Worm (Caenorhabditis elegans) whole organism, young adult: Measurements from ENCODE around the gene F08F8.6.
A peak's percentile ranks its signal among the peaks of the same experiment; 100 is the strongest.

Experiments used
- B0019.2 ChIP-seq: fragments of 200-800 bp; sonication (Bioruptor generic); conservative IDR thresholded peaks from 2 replicates; pipeline ENCODE4 v1.3.6; 2022; ENCODE audit warnings: missing genetic modification reagents, missing genetic modification characterization, missing compliant biosample characterization
- C06A6.2 ChIP-seq: fragments of 200-800 bp; sonication (Bioruptor generic); conservative IDR thresholded peaks from 2 replicates; pipeline ENCODE4 v1.3.6; 2022; ENCODE audit warnings: missing genetic modification characterization, missing compliant biosample characterization
- D2030.7 ChIP-seq: fragments of 200-800 bp; sonication (Bioruptor generic); IDR thresholded peaks from 2 replicates; pipeline ENCODE4 v1.3.6; 2022; ENCODE audit warnings: missing genetic modification reagents, missing genetic modification characterization, missing compliant biosample characterization
- F10E7.11 ChIP-seq: sonication (generic microtip); optimal IDR thresholded peaks from 2 replicates; lab custom pipeline; 2017; ENCODE audit warnings: mild to moderate bottlenecking, missing genetic modification characterization, moderate library complexity, missing compliant biosample characterization
- F33H1.4 ChIP-seq: fragments of 200-800 bp; sonication (Bioruptor generic); IDR thresholded peaks from 2 replicates; pipeline ENCODE4 v1.3.6; 2022; ENCODE audit warnings: missing genetic modification reagents, missing genetic modification characterization, missing compliant biosample characterization
- F39B2.1 ChIP-seq: fragments of 200-800 bp; sonication (Bioruptor generic); IDR thresholded peaks from 2 replicates; pipeline ENCODE4 v1.3.6; 2022; ENCODE audit warnings: missing genetic modification reagents, missing genetic modification characterization, missing compliant biosample characterization
- F49E8.2 ChIP-seq: sonication (generic microtip); optimal IDR thresholded peaks from 3 replicates; lab custom pipeline; 2017; ENCODE audit warnings: missing genetic modification characterization, mild to moderate bottlenecking, missing compliant biosample characterization, antibody characterized with exemption, moderate library complexity; ENCODE audit not compliant: insufficient read depth
- K11D2.4 ChIP-seq: fragments of 200-800 bp; sonication (Bioruptor generic); IDR thresholded peaks from 2 replicates; pipeline ENCODE4 v1.3.6; 2022; ENCODE audit warnings: missing genetic modification reagents, missing genetic modification characterization, missing compliant biosample characterization
- K12H6.12 ChIP-seq: fragments of 200-800 bp; sonication (Bioruptor generic); optimal IDR thresholded peaks from 2 replicates; lab custom pipeline; 2018; ENCODE audit warnings: mild to moderate bottlenecking, missing genetic modification characterization, missing compliant biosample characterization
- Y56A3A.18 ChIP-seq: fragments of 200-800 bp; sonication (Bioruptor generic); IDR thresholded peaks from 2 replicates; pipeline ENCODE4 v1.3.6; 2022; ENCODE audit warnings: missing genetic modification reagents, missing genetic modification characterization, missing compliant biosample characterization
- ZK185.1 ChIP-seq: sonication (generic microtip); optimal IDR thresholded peaks from 2 replicates; lab custom pipeline; 2016; ENCODE audit warnings: mild to moderate bottlenecking, missing genetic modification characterization, missing compliant biosample characterization; ENCODE audit not compliant: poor library complexity, severe bottlenecking
- aptf-3 ChIP-seq: fragments of 200-800 bp; sonication (Bioruptor generic); IDR thresholded peaks from 2 replicates; pipeline ENCODE4 v1.3.6; 2022; ENCODE audit warnings: missing genetic modification characterization, missing compliant biosample characterization
- athp-1 ChIP-seq: sonication (generic microtip); optimal IDR thresholded peaks from 2 replicates; lab custom pipeline; 2017; ENCODE audit warnings: mild to moderate bottlenecking, missing genetic modification characterization, missing compliant biosample characterization
- ccch-3 ChIP-seq: fragments of 200-800 bp; sonication (Bioruptor generic); optimal IDR thresholded peaks from 2 replicates; lab custom pipeline; 2018; ENCODE audit warnings: mild to moderate bottlenecking, missing genetic modification characterization, missing compliant biosample characterization
- cebp-1 ChIP-seq, 2 experiments: fragments of 200-800 bp in 1 of 2; sonication (Bioruptor generic) in 1 of 2; sonication (generic microtip) in 1 of 2; IDR thresholded peaks in 1 of 2; optimal IDR thresholded peaks in 1 of 2; 2 replicates each; pipeline versions ENCODE4 v1.3.6 to Lab custom; 2017 to 2022; ENCODE audit warnings: missing compliant biosample characterization in 2 of 2, missing genetic modification characterization in 2 of 2, mild to moderate bottlenecking in 1 of 2, missing genetic modification reagents in 1 of 2, moderate library complexity in 1 of 2
- efl-1 ChIP-seq: fragments of 150-350 bp; optimal IDR thresholded peaks from 2 replicates; lab custom pipeline; 2014; ENCODE audit warnings: missing biosample characterization, missing genetic modification reagents, missing genetic modification characterization
- egl-44 ChIP-seq: fragments of 200-800 bp; sonication (Bioruptor generic); IDR thresholded peaks from 2 replicates; pipeline ENCODE4 v1.3.6; 2022; ENCODE audit warnings: missing genetic modification reagents, missing genetic modification characterization, missing compliant biosample characterization
- ekl-4 ChIP-seq: fragments of 200-800 bp; sonication (Bioruptor generic); IDR thresholded peaks from 2 replicates; pipeline ENCODE4 v1.3.6; 2022; ENCODE audit warnings: missing genetic modification reagents, missing genetic modification characterization, missing compliant biosample characterization
- hlh-12 ChIP-seq: sonication (generic microtip); optimal IDR thresholded peaks from 2 replicates; lab custom pipeline; 2016; ENCODE audit warnings: missing genetic modification characterization, missing compliant biosample characterization
- hlh-26 ChIP-seq: fragments of 200-800 bp; sonication (Bioruptor generic); conservative IDR thresholded peaks from 2 replicates; pipeline ENCODE4 v1.3.6; 2022; ENCODE audit warnings: missing genetic modification reagents, missing genetic modification characterization, missing compliant biosample characterization
- hmg-20 ChIP-seq: fragments of 200-800 bp; sonication (Bioruptor generic); IDR thresholded peaks from 2 replicates; pipeline ENCODE4 v1.3.6; 2022; ENCODE audit warnings: missing genetic modification reagents, missing genetic modification characterization, missing compliant biosample characterization
- lag-1 ChIP-seq: fragments of 200-800 bp; sonication (Bioruptor generic); IDR thresholded peaks from 2 replicates; pipeline ENCODE4 v1.3.6; 2022; ENCODE audit warnings: missing genetic modification reagents, missing genetic modification characterization, missing compliant biosample characterization
- lin-26 ChIP-seq: fragments of 200-800 bp; sonication (Bioruptor generic); IDR thresholded peaks from 2 replicates; pipeline ENCODE4 v1.3.6; 2022; ENCODE audit warnings: missing genetic modification reagents, missing genetic modification characterization, missing compliant biosample characterization
- lsl-1 ChIP-seq: fragments of 200-800 bp; sonication (Bioruptor generic); optimal IDR thresholded peaks from 2 replicates; lab custom pipeline; 2018; ENCODE audit warnings: mild to moderate bottlenecking, missing genetic modification characterization, moderate library complexity, missing compliant biosample characterization
- mcd-1 ChIP-seq: fragments of 200-800 bp; sonication (Bioruptor generic); IDR thresholded peaks from 2 replicates; pipeline ENCODE4 v1.3.6; 2022; ENCODE audit warnings: missing genetic modification reagents, missing genetic modification characterization, missing compliant biosample characterization
- mel-28 ChIP-seq: sonication (generic microtip); optimal IDR thresholded peaks from 2 replicates; lab custom pipeline; 2016; ENCODE audit warnings: borderline replicate concordance, mild to moderate bottlenecking, missing genetic modification characterization, missing compliant biosample characterization
- mxl-1 ChIP-seq: sonication (generic microtip); optimal IDR thresholded peaks from 2 replicates; lab custom pipeline; 2016; ENCODE audit warnings: missing genetic modification characterization, missing compliant biosample characterization
- nfya-1 ChIP-seq: sonication (generic microtip); optimal IDR thresholded peaks from 2 replicates; lab custom pipeline; 2017; ENCODE audit warnings: antibody characterized with exemption, missing compliant biosample characterization, missing genetic modification characterization, borderline replicate concordance; ENCODE audit not compliant: insufficient read depth
- nfyb-1 ChIP-seq: fragments of 200-800 bp; sonication (Bioruptor generic); IDR thresholded peaks from 2 replicates; pipeline ENCODE4 v1.3.6; 2022; ENCODE audit warnings: missing genetic modification reagents, missing genetic modification characterization, missing compliant biosample characterization
- nhr-120 ChIP-seq: fragments of 200-800 bp; sonication (Bioruptor generic); IDR thresholded peaks from 2 replicates; pipeline ENCODE4 v1.3.6; 2022; ENCODE audit warnings: missing genetic modification characterization, missing compliant biosample characterization
- nhr-179 ChIP-seq: sonication (generic microtip); optimal IDR thresholded peaks from 2 replicates; lab custom pipeline; 2016; ENCODE audit warnings: mild to moderate bottlenecking, missing genetic modification characterization, missing compliant biosample characterization
- nhr-27 ChIP-seq: fragments of 200-800 bp; sonication (Bioruptor generic); optimal IDR thresholded peaks from 2 replicates; lab custom pipeline; 2018; ENCODE audit warnings: mild to moderate bottlenecking, missing genetic modification characterization, moderate library complexity, missing compliant biosample characterization
- nhr-90 ChIP-seq: sonication (generic microtip); optimal IDR thresholded peaks from 2 replicates; lab custom pipeline; 2016; ENCODE audit warnings: missing genotype, mild to moderate bottlenecking, missing genetic modification characterization, missing compliant biosample characterization
- pbrm-1 ChIP-seq: fragments of 200-800 bp; sonication (Bioruptor generic); IDR thresholded peaks from 2 replicates; pipeline ENCODE4 v1.3.6; 2022; ENCODE audit warnings: missing genetic modification reagents, missing genetic modification characterization, missing compliant biosample characterization
- repo-1 ChIP-seq: sonication (generic microtip); optimal IDR thresholded peaks from 2 replicates; lab custom pipeline; 2017; ENCODE audit warnings: mild to moderate bottlenecking, missing genetic modification characterization, missing compliant biosample characterization
- tbp1 ChIP-seq: fragments of 200-800 bp; sonication (Bioruptor generic); optimal IDR thresholded peaks from 2 replicates; lab custom pipeline; 2018; ENCODE audit warnings: mild to moderate bottlenecking, missing genetic modification characterization, missing compliant biosample characterization
- xnd-1 ChIP-seq: sonication (generic microtip); optimal IDR thresholded peaks from 2 replicates; lab custom pipeline; 2016; ENCODE audit warnings: missing genotype, missing genetic modification reagents, missing genetic modification characterization, missing compliant biosample characterization
- zfh-2 ChIP-seq: fragments of 200-800 bp; sonication (Bioruptor generic); conservative IDR thresholded peaks from 2 replicates; pipeline ENCODE4 v1.3.6; 2022; ENCODE audit warnings: missing genetic modification reagents, missing genetic modification characterization, missing compliant biosample characterization
- ztf-25 ChIP-seq: fragments of 200-800 bp; sonication (Bioruptor generic); IDR thresholded peaks from 2 replicates; pipeline ENCODE4 v1.3.6; 2022; ENCODE audit warnings: missing genetic modification reagents, missing genetic modification characterization, missing compliant biosample characterization
- ztf-6 ChIP-seq: fragments of 200-800 bp; sonication (Bioruptor generic); IDR thresholded peaks from 2 replicates; pipeline ENCODE4 v1.3.6; 2022; ENCODE audit warnings: missing genetic modification reagents, missing genetic modification characterization, missing compliant biosample characterization

F08F8.6 gene

ce11 chrIII:7338693-7339092, 4.8 kb upstream of the F08F8.6 start, which contains the start of gene kap-1 (continued):
- peak; percentile 33; the same call in 1 of the 2 replicates for TF ChIP-seq F33H1.4 (GFP tag; lab: Robert Waterston, UW)
- TF ChIP-seq mel-28 (tag; lab: Kevin White, UChicago): no peak
- no peak for TF ChIP-seq hmg-20 (GFP tag; lab: Robert Waterston, UW)
- peak; percentile 51; the same call in 1 of the 2 replicates for TF ChIP-seq ekl-4 (GFP tag; lab: Robert Waterston, UW)
- TF ChIP-seq lin-26 (GFP tag; lab: Robert Waterston, UW): peak; percentile 71; the same call in 1 of the 2 replicates
- TF ChIP-seq mxl-1 (tag; lab: Kevin White, UChicago): no peak
- TF ChIP-seq egl-44: no peak
- TF ChIP-seq athp-1: peak; percentile 62
- peak; percentile 44; the same call in 1 of the 2 replicates for TF ChIP-seq nfyb-1 (GFP tag; lab: Robert Waterston, UW)
- no peak for TF ChIP-seq pbrm-1 (GFP tag; lab: Robert Waterston, UW)
- no peak for TF ChIP-seq hlh-12 (tag; lab: Kevin White, UChicago)
- TF ChIP-seq efl-1: no peak
- TF ChIP-seq ztf-25 (GFP tag; lab: Robert Waterston, UW): no peak
- TF ChIP-seq F10E7.11: no peak
- TF ChIP-seq aptf-3 (GFP tag; lab: Robert Waterston, UW): no peak
- no peak for TF ChIP-seq ccch-3
- TF ChIP-seq nhr-120 (GFP tag; lab: Robert Waterston, UW): 0 out of 2 replicates have a peak, but pooled peaks have one; percentile 12
- TF ChIP-seq mcd-1 (GFP tag; lab: Robert Waterston, UW): peak; percentile 44
- TF ChIP-seq lag-1 (GFP tag; lab: Robert Waterston, UW): no peak
- peak; percentile 89; the same call in 1 of the 2 replicates for TF ChIP-seq Y56A3A.18 (GFP tag; lab: Robert Waterston, UW)
- no peak for TF ChIP-seq cebp-1 (GFP tag; IDR thresholded peaks at IDR 0.05; lab: Robert Waterston, UW)
- peak; percentile 56 for TF ChIP-seq cebp-1 (tag; optimal IDR thresholded peaks at IDR 0.05; lab: Kevin White, UChicago)
- TF ChIP-seq nhr-90: peak; percentile 15
- TF ChIP-seq hlh-26 (GFP tag; lab: Robert Waterston, UW): 0 out of 2 replicates have a peak, but pooled peaks have one; percentile 32
- no peak for TF ChIP-seq D2030.7 (GFP tag; lab: Robert Waterston, UW)
- TF ChIP-seq zfh-2 (GFP tag; lab: Robert Waterston, UW): no peak

DNA sequence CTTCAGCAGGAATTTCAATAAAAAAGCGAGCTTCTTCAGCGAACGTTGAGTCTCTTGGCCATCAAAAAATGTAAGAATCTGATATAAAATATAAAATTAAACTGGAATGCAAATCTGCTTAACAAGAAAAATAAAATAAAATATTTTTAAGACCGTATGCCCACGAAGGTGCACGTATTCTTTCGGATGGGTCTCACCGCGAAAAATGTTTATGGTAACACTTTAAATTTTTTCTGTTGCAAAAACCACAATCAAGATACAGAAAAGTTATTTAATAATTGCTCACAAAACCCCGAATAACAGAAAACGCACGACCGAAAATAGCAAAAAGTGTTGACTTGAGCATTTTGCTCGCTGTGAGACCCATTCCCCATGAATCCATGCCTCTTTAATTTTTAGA, 4.4 kb upstream of the F08F8.6 start:
- TF ChIP-seq tbp1 (GFP tag; lab: Kevin White, UChicago): no peak
- TF ChIP-seq F33H1.4 (GFP tag; lab: Robert Waterston, UW): peak; percentile 59; the same call in 1 of the 2 replicates
- TF ChIP-seq lsl-1: peak; percentile 50
- no peak for TF ChIP-seq nhr-179 (tag; lab: Kevin White, UChicago)
- TF ChIP-seq mel-28 (tag; lab: Kevin White, UChicago): no peak
- TF ChIP-seq B0019.2 (GFP tag; lab: Robert Waterston, UW): no peak

DNA sequence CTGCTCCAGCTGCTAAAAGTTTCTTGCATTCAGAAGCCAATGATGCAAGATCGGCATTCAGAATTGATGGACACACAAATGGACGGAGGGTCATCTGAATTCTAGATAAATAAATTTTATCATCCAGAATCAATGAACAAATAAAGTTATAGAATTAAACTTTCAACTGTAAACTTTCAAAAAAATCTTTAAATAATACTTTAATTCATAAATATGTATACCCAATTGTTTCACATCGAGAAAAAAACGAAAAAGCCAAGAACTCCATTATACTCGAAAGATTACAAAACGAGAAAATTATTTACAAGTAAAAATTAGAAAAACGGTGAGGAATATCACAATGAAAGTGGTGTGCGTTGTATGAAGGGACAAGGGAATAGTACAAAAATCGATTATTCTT, 3.6 kb downstream of the F08F8.6 start, which contains the start of gene F08F8.7:
TSS of gene F08F8.7 (minus strand) at position 101 of the 400 bp plus-strand sequence.
- TF ChIP-seq F39B2.1 (GFP tag; lab: Robert Waterston, UW) (no peak), zfh-2 (GFP tag; lab: Robert Waterston, UW) (no peak), nfya-1 (no peak), C06A6.2 (GFP tag; lab: Robert Waterston, UW) (no peak), ztf-6 (GFP tag; lab: Robert Waterston, UW) (no peak), K11D2.4 (GFP tag; lab: Robert Waterston, UW) (no peak), F49E8.2 (tag; lab: Kevin White, UChicago) (no peak), F33H1.4 (GFP tag; lab: Robert Waterston, UW) (no peak), ZK185.1 (tag; lab: Kevin White, UChicago) (no peak), K12H6.12 (no peak), xnd-1 (tag; lab: Kevin White, UChicago) (no peak), nhr-27 (tag; lab: Kevin White, UChicago) (no peak), repo-1 (tag; lab: Kevin White, UChicago) (no peak)
- TF ChIP-seq, all 124 proteins: peak for 0
